Worm (Caenorhabditis elegans) whole organism, late embryonic: ENCODE measurements around the gene C35A5.10.

Experiments
- C08G9.2 ChIP-seq: sonication (generic microtip); optimal IDR thresholded peaks from 2 replicates; lab custom pipeline; 2016; ENCODE audit warnings: mild to moderate bottlenecking, missing genetic modification characterization, moderate library complexity, missing compliant biosample characterization
- ceh-19 ChIP-seq: fragments of 200-800 bp; sonication (Bioruptor generic); optimal IDR thresholded peaks from 2 replicates; lab custom pipeline; 2018; ENCODE audit warnings: mild to moderate bottlenecking, missing genetic modification characterization, missing compliant biosample characterization
- ceh-24 ChIP-seq: sonication (generic microtip); optimal IDR thresholded peaks from 2 replicates; lab custom pipeline; 2016; ENCODE audit warnings: mild to moderate bottlenecking, missing genetic modification characterization, missing compliant biosample characterization
- ceh-30 ChIP-seq: fragments of 150-350 bp; optimal IDR thresholded peaks from 2 replicates; lab custom pipeline; 2014; ENCODE audit warnings: missing biosample characterization, missing genetic modification characterization
- dve-1 ChIP-seq: sonication (generic microtip); optimal IDR thresholded peaks from 2 replicates; lab custom pipeline; 2017; ENCODE audit warnings: antibody characterized with exemption, mild to moderate bottlenecking, missing genetic modification characterization, missing compliant biosample characterization
- elt-2 ChIP-seq: sonication (generic microtip); optimal IDR thresholded peaks from 2 replicates; lab custom pipeline; 2016; ENCODE audit warnings: missing genetic modification reagents, missing genetic modification characterization, missing compliant biosample characterization
- nhr-11 ChIP-seq: fragments of 150-350 bp; optimal IDR thresholded peaks from 2 replicates; lab custom pipeline; 2014; ENCODE audit warnings: missing biosample characterization, missing genetic modification characterization
- pax-1 ChIP-seq: fragments of 150-350 bp; optimal IDR thresholded peaks from 2 replicates; lab custom pipeline; 2014; ENCODE audit warnings: missing biosample characterization, missing genetic modification characterization
- pha-4 ChIP-seq: fragments of 150-350 bp; optimal IDR thresholded peaks from 2 replicates; lab custom pipeline; 2018; ENCODE audit warnings: missing biosample characterization, missing genetic modification reagents, missing genetic modification characterization
- pqm-1 ChIP-seq: sonication (generic microtip); optimal IDR thresholded peaks from 2 replicates; lab custom pipeline; 2016; ENCODE audit warnings: missing genetic modification characterization, missing compliant biosample characterization
- rnt-1 ChIP-seq: sonication (generic microtip); optimal IDR thresholded peaks from 2 replicates; lab custom pipeline; 2016; ENCODE audit warnings: missing genetic modification characterization, missing compliant biosample characterization
- syd-9 ChIP-seq: sonication (generic microtip); optimal IDR thresholded peaks from 2 replicates; lab custom pipeline; 2016; ENCODE audit warnings: mild to moderate bottlenecking, missing genetic modification characterization, moderate library complexity, missing compliant biosample characterization
- tbx-2 ChIP-seq: sonication (generic microtip); optimal IDR thresholded peaks from 2 replicates; lab custom pipeline; 2016; ENCODE audit warnings: missing genetic modification characterization, missing compliant biosample characterization
- unc-55 ChIP-seq: sonication (generic microtip); optimal IDR thresholded peaks from 2 replicates; lab custom pipeline; 2017; ENCODE audit warnings: missing biosample characterization, missing genetic modification reagents, missing genetic modification characterization

DNA sequence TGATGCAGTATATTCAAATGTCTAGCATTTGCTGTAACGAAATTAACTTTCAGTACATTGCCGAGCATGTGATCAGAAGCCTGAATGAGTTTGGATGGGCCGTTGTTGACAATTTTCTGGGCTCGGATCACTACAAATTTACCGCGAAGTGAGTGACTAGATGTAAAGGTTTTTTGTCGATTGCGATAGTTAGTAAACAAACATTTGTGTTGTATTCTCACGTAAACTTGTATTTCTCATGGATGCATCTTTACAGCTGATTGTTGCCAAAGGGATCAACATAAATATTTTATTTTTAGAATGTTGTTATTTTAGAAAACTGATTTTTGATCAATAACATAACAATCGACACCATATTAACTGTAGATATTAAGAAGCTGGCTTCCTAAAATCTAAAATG lies 30.0 kb upstream of the C35A5.10 start:
- no peak for TF ChIP-seq syd-9 (tag; lab: Kevin White, UChicago)
- TF ChIP-seq nhr-11 (tag; lab: Kevin White, UChicago) = no peak
- no peak for TF ChIP-seq pha-4 (tag; lab: Kevin White, UChicago)
- TF ChIP-seq unc-55 (GFP tag; lab: Kevin White, UChicago) = no peak
- TF ChIP-seq C08G9.2 (tag; lab: Kevin White, UChicago) = no peak
- no peak for TF ChIP-seq ceh-30 (tag; lab: Kevin White, UChicago)
- no peak for TF ChIP-seq dve-1
- no peak for TF ChIP-seq ceh-19 (GFP tag; lab: Kevin White, UChicago)
- no peak for TF ChIP-seq elt-2
- TF ChIP-seq rnt-1 (tag; lab: Kevin White, UChicago) = no peak
- no peak for TF ChIP-seq pqm-1 (tag; lab: Kevin White, UChicago)
- TF ChIP-seq ceh-24 (tag; lab: Kevin White, UChicago) = no peak
- no peak for TF ChIP-seq pax-1
- no peak for TF ChIP-seq tbx-2
